Worm (Caenorhabditis elegans): ENCODE results near the gene C25D7.10.

- TF ChIP-seq ama-1 (optimal IDR thresholded peaks at IDR 0.05) (no peak), elt-2 (tag; optimal IDR thresholded peaks at IDR 0.05) (no peak), ceh-30 (tag; optimal IDR thresholded peaks at IDR 0.05) (no peak), fkh-6 (tag; optimal IDR thresholded peaks at IDR 0.05) (no peak), elt-4 (tag; optimal IDR thresholded peaks at IDR 0.05) (no peak), nhr-11 (tag; optimal IDR thresholded peaks at IDR 0.05) (no peak), hlh-30 (tag; optimal IDR thresholded peaks at IDR 0.05; ENCODE audit: insufficient read depth) (no peak)
Observed at ce11 chrV:15078560-15078959, 11.3 kb downstream of the C25D7.10 start.

Measured in whole organism, late embryonic.